Fruit fly (Drosophila melanogaster) whole organism, prepupa: ENCODE data around the gene COX6B.
A peak's percentile ranks its signal among the peaks of the same experiment; 100 is the strongest.

Experiments used
- Blimp-1 ChIP-seq: fragments of 200-800 bp; sonication (Bioruptor generic); optimal IDR thresholded peaks from 3 replicates; lab custom pipeline; 2017; ENCODE audit warnings: missing biosample characterization, missing genetic modification characterization, mild to moderate bottlenecking, moderate library complexity, missing genetic modification reagents
- CG10631 ChIP-seq: fragments of 200-800 bp; sonication (Bioruptor generic); optimal IDR thresholded peaks from 2 replicates; lab custom pipeline; 2016; ENCODE audit warnings: missing biosample characterization, missing genetic modification characterization
- CG11294 ChIP-seq: fragments of 200-800 bp; sonication (Bioruptor generic); IDR thresholded peaks from 2 replicates; pipeline ENCODE4 v1.3.6; 2022; ENCODE audit warnings: missing biosample characterization, missing genetic modification characterization
- CG11762 ChIP-seq: fragments of 200-800 bp; sonication (Bioruptor generic); optimal IDR thresholded peaks from 3 replicates; lab custom pipeline; 2016; ENCODE audit warnings: missing biosample characterization, missing genetic modification characterization; ENCODE audit not compliant: insufficient read depth
- CG11902 ChIP-seq: fragments of 200-800 bp; sonication (Bioruptor generic); optimal IDR thresholded peaks from 3 replicates; lab custom pipeline; 2016; ENCODE audit warnings: missing biosample characterization, missing genetic modification characterization
- CG1621 ChIP-seq: fragments of 200-800 bp; sonication (Bioruptor generic); optimal IDR thresholded peaks from 3 replicates; lab custom pipeline; 2018; ENCODE audit warnings: missing biosample characterization, mild to moderate bottlenecking, missing genetic modification characterization
- CG16779 ChIP-seq: fragments of 200-800 bp; sonication (Bioruptor generic); optimal IDR thresholded peaks from 3 replicates; lab custom pipeline; 2017; ENCODE audit warnings: missing biosample characterization, mild to moderate bottlenecking, missing genetic modification characterization
- CG3032 ChIP-seq: fragments of 200-800 bp; optimal IDR thresholded peaks from 2 replicates; lab custom pipeline; 2019; ENCODE audit warnings: missing biosample characterization, mild to moderate bottlenecking, missing genetic modification characterization, moderate library complexity
- CG31627 ChIP-seq: fragments of 200-800 bp; sonication (Bioruptor generic); optimal IDR thresholded peaks from 3 replicates; lab custom pipeline; 2016; ENCODE audit warnings: missing biosample characterization, missing genetic modification characterization
- CG3919 ChIP-seq: fragments of 200-800 bp; sonication (Bioruptor generic); optimal IDR thresholded peaks from 3 replicates; lab custom pipeline; 2016; ENCODE audit warnings: missing biosample characterization, missing genetic modification characterization
- CG4318 ChIP-seq: fragments of 200-800 bp; sonication (Bioruptor generic); optimal IDR thresholded peaks from 3 replicates; lab custom pipeline; 2017; ENCODE audit warnings: missing biosample characterization, mild to moderate bottlenecking, missing genetic modification characterization
- CG6163 ChIP-seq: fragments of 200-800 bp; sonication (Bioruptor generic); IDR thresholded peaks from 3 replicates; pipeline ENCODE4 v1.3.6; 2022; ENCODE audit warnings: missing biosample characterization, missing genetic modification characterization
- CG6276 ChIP-seq: fragments of 200-800 bp; sonication (Bioruptor generic); optimal IDR thresholded peaks from 2 replicates; lab custom pipeline; 2017; ENCODE audit warnings: missing biosample characterization, mild to moderate bottlenecking, missing genetic modification characterization
- CG6792 ChIP-seq: fragments of 200-800 bp; sonication (Bioruptor generic); optimal IDR thresholded peaks from 3 replicates; lab custom pipeline; 2016; ENCODE audit warnings: missing biosample characterization, missing genetic modification characterization
- CG6808 ChIP-seq: fragments of 200-800 bp; sonication (Bioruptor generic); optimal IDR thresholded peaks from 3 replicates; lab custom pipeline; 2017; ENCODE audit warnings: missing biosample characterization, missing genetic modification characterization, mild to moderate bottlenecking, moderate library complexity, missing genetic modification reagents
- CG6854 ChIP-seq: fragments of 200-800 bp; sonication (Bioruptor generic); optimal IDR thresholded peaks from 2 replicates; lab custom pipeline; 2017; ENCODE audit warnings: missing biosample characterization, mild to moderate bottlenecking, missing genetic modification characterization
- CG7368 ChIP-seq: fragments of 200-800 bp; sonication (Bioruptor generic); optimal IDR thresholded peaks from 3 replicates; lab custom pipeline; 2016; ENCODE audit warnings: missing biosample characterization, missing genetic modification characterization
- CG8632 ChIP-seq: fragments of 200-800 bp; sonication (Bioruptor generic); optimal IDR thresholded peaks from 3 replicates; lab custom pipeline; 2016; ENCODE audit warnings: missing biosample characterization, missing genetic modification characterization
- CG9139 ChIP-seq: fragments of 200-800 bp; sonication (Bioruptor generic); optimal IDR thresholded peaks from 3 replicates; lab custom pipeline; 2017; ENCODE audit warnings: missing biosample characterization, mild to moderate bottlenecking, missing genetic modification characterization
- Eip93F ChIP-seq: fragments of 200-800 bp; sonication (Bioruptor generic); optimal IDR thresholded peaks from 2 replicates; lab custom pipeline; 2016; ENCODE audit warnings: missing biosample characterization, mild to moderate bottlenecking, missing genetic modification characterization
- Ets21C ChIP-seq: fragments of 200-800 bp; sonication (Bioruptor generic); optimal IDR thresholded peaks from 3 replicates; lab custom pipeline; 2016; ENCODE audit warnings: missing biosample characterization, missing genetic modification characterization
- Gug ChIP-seq: fragments of 200-800 bp; sonication (Bioruptor generic); IDR thresholded peaks from 2 replicates; pipeline ENCODE4 v1.3.6; 2022; ENCODE audit warnings: missing biosample characterization, missing genetic modification characterization
- Hr38 ChIP-seq: sonication (Bioruptor generic); optimal IDR thresholded peaks from 2 replicates; lab custom pipeline; 2016; ENCODE audit warnings: missing biosample characterization, missing genetic modification characterization
- Hr39 ChIP-seq: fragments of 200-800 bp; sonication (Bioruptor generic); optimal IDR thresholded peaks from 2 replicates; lab custom pipeline; 2016; ENCODE audit warnings: missing biosample characterization, missing genetic modification characterization
- Hr4 ChIP-seq: fragments of 200-800 bp; sonication (Bioruptor generic); optimal IDR thresholded peaks from 3 replicates; lab custom pipeline; 2016; ENCODE audit warnings: missing biosample characterization, missing genetic modification characterization
- Lpt ChIP-seq: fragments of 200-800 bp; sonication (Bioruptor generic); optimal IDR thresholded peaks from 3 replicates; lab custom pipeline; 2016; ENCODE audit warnings: missing biosample characterization, missing genetic modification characterization
- Met ChIP-seq: fragments of 200-800 bp; sonication (Bioruptor generic); optimal IDR thresholded peaks from 3 replicates; lab custom pipeline; 2016; ENCODE audit warnings: missing biosample characterization, missing genetic modification characterization
- OdsH ChIP-seq: fragments of 200-800 bp; sonication (Bioruptor generic); optimal IDR thresholded peaks from 3 replicates; lab custom pipeline; 2016; ENCODE audit warnings: missing biosample characterization, missing genetic modification characterization
- Smox ChIP-seq: fragments of 200-800 bp; sonication (Bioruptor generic); optimal IDR thresholded peaks from 3 replicates; lab custom pipeline; 2016; ENCODE audit warnings: missing biosample characterization, missing genetic modification characterization
- Sox102F ChIP-seq: fragments of 200-800 bp; sonication (Bioruptor generic); optimal IDR thresholded peaks from 2 replicates; lab custom pipeline; 2016; ENCODE audit warnings: missing biosample characterization, mild to moderate bottlenecking, missing genetic modification characterization
- Sox14 ChIP-seq: fragments of 200-800 bp; sonication (Bioruptor generic); optimal IDR thresholded peaks from 3 replicates; lab custom pipeline; 2016; ENCODE audit warnings: missing biosample characterization, missing genetic modification characterization
- achi ChIP-seq: fragments of 200-800 bp; sonication (Bioruptor generic); optimal IDR thresholded peaks from 3 replicates; lab custom pipeline; 2016; ENCODE audit warnings: missing biosample characterization, missing genetic modification characterization
- acj6 ChIP-seq: fragments of 200-800 bp; sonication (Bioruptor generic); optimal IDR thresholded peaks from 3 replicates; lab custom pipeline; 2016; ENCODE audit warnings: missing biosample characterization, missing genetic modification characterization
- dac ChIP-seq: fragments of 200-800 bp; sonication (Bioruptor generic); optimal IDR thresholded peaks from 2 replicates; lab custom pipeline; 2017; ENCODE audit warnings: missing biosample characterization, mild to moderate bottlenecking, missing genetic modification characterization
- eg ChIP-seq: fragments of 200-800 bp; sonication (Bioruptor generic); IDR thresholded peaks from 3 replicates; pipeline ENCODE4 v1.3.6; 2022; ENCODE audit warnings: missing biosample characterization, missing genetic modification characterization
- esn ChIP-seq: fragments of 200-800 bp; sonication (Bioruptor generic); optimal IDR thresholded peaks from 2 replicates; lab custom pipeline; 2016; ENCODE audit warnings: missing biosample characterization, mild to moderate bottlenecking, missing genetic modification characterization, moderate library complexity
- fd85E ChIP-seq: fragments of 200-800 bp; sonication (Bioruptor generic); optimal IDR thresholded peaks from 3 replicates; lab custom pipeline; 2016; ENCODE audit warnings: missing biosample characterization, missing genetic modification characterization
- fkh ChIP-seq: fragments of 200-800 bp; sonication (Bioruptor generic); optimal IDR thresholded peaks from 3 replicates; lab custom pipeline; 2017; ENCODE audit warnings: missing biosample characterization, mild to moderate bottlenecking, missing genetic modification characterization, moderate library complexity
- lz ChIP-seq: fragments of 200-800 bp; sonication (Bioruptor generic); optimal IDR thresholded peaks from 3 replicates; lab custom pipeline; 2016; ENCODE audit warnings: missing biosample characterization, missing genetic modification characterization
- net ChIP-seq: fragments of 200-800 bp; sonication (Bioruptor generic); optimal IDR thresholded peaks from 3 replicates; lab custom pipeline; 2016; ENCODE audit warnings: missing biosample characterization, missing genetic modification characterization
- pdm3 ChIP-seq: fragments of 200-800 bp; sonication (Bioruptor generic); optimal IDR thresholded peaks from 3 replicates; lab custom pipeline; 2016; ENCODE audit warnings: missing biosample characterization, missing genetic modification characterization
- salr ChIP-seq, 2 experiments: fragments of 200-800 bp; sonication (Bioruptor generic); optimal IDR thresholded peaks; 3 replicates each; lab custom pipeline; 2016 to 2018; ENCODE audit warnings: missing biosample characterization in 2 of 2, missing genetic modification characterization in 2 of 2, mild to moderate bottlenecking in 1 of 2
- svp ChIP-seq: fragments of 200-800 bp; sonication (Bioruptor generic); peaks from one replicate; lab custom pipeline; 2016; ENCODE audit warnings: missing biosample characterization, missing genetic modification characterization
- topi ChIP-seq: fragments of 200-800 bp; sonication (Bioruptor generic); optimal IDR thresholded peaks from 3 replicates; lab custom pipeline; 2016; ENCODE audit warnings: missing biosample characterization, missing genetic modification characterization
- vri ChIP-seq: fragments of 200-800 bp; sonication (Bioruptor generic); optimal IDR thresholded peaks from 3 replicates; lab custom pipeline; 2016; ENCODE audit warnings: missing biosample characterization, mild to moderate bottlenecking, missing genetic modification characterization

Gene COX6B

DNA sequence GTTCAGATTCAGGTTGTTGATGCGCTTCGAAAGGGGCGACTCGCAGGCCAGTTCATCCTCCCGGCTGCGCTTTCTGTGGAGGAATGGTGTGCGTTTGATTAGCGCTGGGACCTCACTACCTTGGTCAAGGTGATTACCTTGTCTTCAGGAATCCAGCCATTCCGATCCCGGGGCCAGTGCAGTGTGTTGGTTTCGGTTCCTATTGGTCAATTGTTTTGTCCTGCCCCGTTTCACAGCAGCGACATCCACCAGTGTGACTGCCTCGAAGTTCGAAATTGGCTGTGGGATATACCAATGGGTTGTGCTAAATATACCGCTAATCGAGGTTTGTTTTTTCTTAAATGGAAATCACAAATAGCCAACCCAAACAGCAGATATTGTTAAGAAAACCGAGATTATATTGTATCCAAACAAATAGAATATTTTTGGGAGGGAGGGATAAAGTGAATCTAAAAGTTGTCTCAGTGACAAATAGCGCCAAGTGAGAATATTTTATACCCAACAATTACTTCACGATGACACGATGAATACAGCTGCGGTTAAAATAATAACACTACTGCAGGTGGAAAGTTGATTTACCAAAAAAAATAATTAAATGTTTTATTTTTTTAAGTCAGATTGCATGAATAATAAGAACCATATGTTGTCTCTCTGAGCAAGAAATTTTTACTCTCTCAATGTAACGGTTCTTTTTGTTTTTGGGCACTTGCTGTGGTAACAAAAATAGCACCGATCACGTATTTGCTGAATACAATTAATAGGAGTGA lies 49.2 kb downstream of the COX6B start, which contains the start of gene CG14229 (continued):
- TF ChIP-seq salr (GFP tag; optimal IDR thresholded peaks at IDR 0.05; lab: Kevin White, UChicago), result no peak
- TF ChIP-seq CG31627 (GFP tag; lab: Kevin White, UChicago), result peak; percentile 45
- TF ChIP-seq CG6163, result peak; percentile 66
- no peak for TF ChIP-seq svp (GFP tag; lab: Kevin White, UChicago)
- TF ChIP-seq achi (GFP tag; lab: Kevin White, UChicago), result peak; percentile 24
- peak; percentile 34 for TF ChIP-seq Hr39
- peak; percentile 28 for TF ChIP-seq esn (GFP tag; lab: Kevin White, UChicago)
- TF ChIP-seq topi (GFP tag; lab: Kevin White, UChicago), result peak; percentile 47
- peak; percentile 44 for TF ChIP-seq Smox (GFP tag; lab: Kevin White, UChicago)
- TF ChIP-seq, all 60 proteins: peak for 28

DNA sequence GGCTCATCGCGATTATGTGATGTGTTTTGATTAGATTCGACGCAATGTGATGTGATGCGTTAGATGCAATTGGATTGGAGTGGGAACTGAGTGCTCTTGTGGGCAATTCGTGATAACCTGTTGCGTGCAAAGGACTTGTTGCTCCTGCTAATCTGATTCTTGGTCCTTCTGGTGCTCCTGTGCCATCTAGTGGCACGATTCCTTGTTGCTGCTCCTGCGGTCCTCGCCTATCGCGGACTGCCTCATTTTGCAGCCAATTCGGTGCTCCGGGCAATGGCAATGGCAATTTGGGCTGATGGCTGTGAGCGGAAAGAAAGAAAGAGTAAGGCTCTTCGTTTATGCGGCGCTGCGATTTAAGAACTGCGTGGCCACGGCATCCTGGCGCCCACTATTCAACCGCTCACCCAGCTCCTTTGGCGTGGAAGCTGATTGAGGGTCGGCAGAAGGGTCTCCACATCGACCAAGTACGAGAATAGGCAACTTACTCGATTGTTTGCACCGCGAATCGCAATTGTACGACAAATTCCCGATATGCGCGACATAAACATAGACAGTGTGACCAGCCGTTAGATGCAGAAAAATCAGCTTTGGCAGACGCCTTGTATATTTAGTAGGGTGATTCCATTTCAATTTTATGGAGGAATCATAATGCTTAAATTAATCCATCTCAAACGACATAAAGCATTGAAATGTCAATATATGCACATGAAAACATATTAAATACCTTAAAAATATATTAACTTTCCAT lies 51.0 kb downstream of the COX6B start, which contains the start of gene Mer:
TSS of gene Mer (minus strand) at position 550 of the 748 bp plus-strand sequence.
- TF ChIP-seq Hr38 (GFP tag; lab: Kevin White, UChicago), result no peak
- peak; percentile 84 for TF ChIP-seq CG6808 (GFP tag; lab: Kevin White, UChicago)
- TF ChIP-seq Smox (GFP tag; lab: Kevin White, UChicago), result peak; percentile 80
- peak; percentile 86 for TF ChIP-seq acj6 (GFP tag; lab: Kevin White, UChicago)
- peak; percentile 67 for TF ChIP-seq Blimp-1 (GFP tag; lab: Kevin White, UChicago)
- TF ChIP-seq CG6792 (GFP tag; lab: Kevin White, UChicago), result peak; percentile 87
- TF ChIP-seq Met, result peak; percentile 18
- peak; percentile 92 for TF ChIP-seq lz (GFP tag; lab: Kevin White, UChicago)
- peak; percentile 84 for TF ChIP-seq CG1621 (tag; lab: Kevin White, UChicago)
- peak; percentile 90 for TF ChIP-seq topi (GFP tag; lab: Kevin White, UChicago)
- TF ChIP-seq CG8632, result peak; percentile 80
- no peak for TF ChIP-seq svp (GFP tag; lab: Kevin White, UChicago)
- TF ChIP-seq CG3032 (tag; lab: Kevin White, UChicago), result peak; percentile 82
- peak; percentile 91 for TF ChIP-seq net (GFP tag; lab: Kevin White, UChicago)
- peak; percentile 83 for TF ChIP-seq achi (GFP tag; lab: Kevin White, UChicago)
- no peak for TF ChIP-seq vri (GFP tag; lab: Kevin White, UChicago)
- peak; percentile 84 for TF ChIP-seq OdsH (GFP tag; lab: Kevin White, UChicago)
- peak; percentile 82 for TF ChIP-seq Hr39
- peak; percentile 88 for TF ChIP-seq CG31627 (GFP tag; lab: Kevin White, UChicago)
- TF ChIP-seq Ets21C (GFP tag; lab: Kevin White, UChicago), result peak; percentile 76
- TF ChIP-seq Sox102F (GFP tag; lab: Kevin White, UChicago), result peak; percentile 81
- TF ChIP-seq fd85E (GFP tag; lab: Kevin White, UChicago), result peak; percentile 51
- peak; percentile 88 for TF ChIP-seq esn (GFP tag; lab: Kevin White, UChicago)
- peak; percentile 79 for TF ChIP-seq dac (GFP tag; lab: Kevin White, UChicago)
- TF ChIP-seq pdm3 (GFP tag; lab: Kevin White, UChicago), result peak; percentile 23
- peak; percentile 66 for TF ChIP-seq CG10631 (GFP tag; lab: Kevin White, UChicago)
- TF ChIP-seq Eip93F (GFP tag; lab: Kevin White, UChicago), result peak; percentile 62
- peak; percentile 59 for TF ChIP-seq CG11762
- TF ChIP-seq CG3919 (GFP tag; lab: Kevin White, UChicago), result peak; percentile 87
- TF ChIP-seq CG11294 (GFP tag; lab: Robert Waterston, UW), result peak; percentile 72
- TF ChIP-seq salr (GFP tag; optimal IDR thresholded peaks at IDR 0.05; lab: Kevin White, UChicago), result peak in 1 of 2 experiments; percentile 72
- no peak for TF ChIP-seq fkh (GFP tag; lab: Kevin White, UChicago)
- no peak for TF ChIP-seq CG6276 (GFP tag; lab: Kevin White, UChicago)
- TF ChIP-seq CG4318, result no peak
- TF ChIP-seq CG9139, result no peak
- TF ChIP-seq CG11902 (GFP tag; lab: Kevin White, UChicago), result peak; percentile 62
- TF ChIP-seq Sox14 (GFP tag; lab: Kevin White, UChicago), result peak; percentile 88
- peak; percentile 91 for TF ChIP-seq CG6163
- TF ChIP-seq CG6854 (GFP tag; lab: Kevin White, UChicago), result peak; percentile 83
- TF ChIP-seq Lpt (GFP tag; lab: Kevin White, UChicago), result peak; percentile 84
- TF ChIP-seq CG7368, result peak; percentile 92
- TF ChIP-seq eg (GFP tag; lab: Robert Waterston, UW), result peak; percentile 92
- TF ChIP-seq CG16779 (tag; lab: Kevin White, UChicago), result peak; percentile 80
- TF ChIP-seq Hr4, result peak; percentile 86
- TF ChIP-seq Gug (GFP tag; lab: Robert Waterston, UW), result peak; percentile 80
